Fruit fly (Drosophila melanogaster) whole organism, embryonic: ENCODE measurements around the gene CG13054.

Experiments
- CG8765 ChIP-seq: fragments of 200-800 bp; sonication (Bioruptor generic); IDR thresholded peaks from 2 replicates; pipeline ENCODE4 v1.3.6; 2022; ENCODE audit warnings: missing biosample characterization, missing genetic modification characterization
- Fer1 ChIP-seq: fragments of 200-800 bp; sonication (Bioruptor generic); optimal IDR thresholded peaks from 2 replicates; lab custom pipeline; 2017; ENCODE audit warnings: missing biosample characterization, mild to moderate bottlenecking, missing genetic modification characterization
- MTF-1 ChIP-seq: fragments of 200-800 bp; sonication (Bioruptor generic); optimal IDR thresholded peaks from 2 replicates; lab custom pipeline; 2018; ENCODE audit warnings: missing biosample characterization, mild to moderate bottlenecking, missing genetic modification characterization, borderline replicate concordance
- lbe ChIP-seq: fragments of 200-800 bp; sonication (Bioruptor generic); optimal IDR thresholded peaks from 2 replicates; lab custom pipeline; 2016; ENCODE audit warnings: missing biosample characterization, mild to moderate bottlenecking, missing genetic modification characterization
- pzg ChIP-seq: fragments of 200-800 bp; sonication (Bioruptor generic); optimal IDR thresholded peaks from 3 replicates; lab custom pipeline; 2018; ENCODE audit warnings: missing biosample characterization, mild to moderate bottlenecking, missing genetic modification characterization, moderate library complexity
- sqz ChIP-seq: fragments of 200-800 bp; sonication (Bioruptor generic); optimal IDR thresholded peaks from 3 replicates; lab custom pipeline; 2018; ENCODE audit warnings: missing biosample characterization, mild to moderate bottlenecking, missing genetic modification characterization

dm6 chr3L:16275391-16276017 lies 18.5 kb upstream of the CG13054 start:
- TF ChIP-seq Fer1 (GFP tag; lab: Kevin White, UChicago): no peak
- no peak for TF ChIP-seq CG8765 (GFP tag; lab: Robert Waterston, UW)
- no peak for TF ChIP-seq pzg (GFP tag; lab: Kevin White, UChicago)
- TF ChIP-seq MTF-1 (GFP tag; lab: Kevin White, UChicago): no peak
- no peak for TF ChIP-seq sqz (GFP tag; lab: Kevin White, UChicago)
- TF ChIP-seq lbe (GFP tag; lab: Kevin White, UChicago): no peak
